Worm (Caenorhabditis elegans) whole organism, L4 larva: ENCODE measurements around the gene ZK637.12.
A peak's percentile ranks its signal among the peaks of the same experiment; 100 is the strongest.

Experiments
- F26F4.8 ChIP-seq: fragments of 200-800 bp; sonication (Bioruptor generic); conservative IDR thresholded peaks from 2 replicates; pipeline ENCODE4 v1.3.6; 2022; ENCODE audit warnings: missing genetic modification characterization, missing compliant biosample characterization
- F37D6.2 ChIP-seq: sonication (generic microtip); optimal IDR thresholded peaks from 2 replicates; lab custom pipeline; 2016; ENCODE audit warnings: mild to moderate bottlenecking, missing genetic modification characterization, missing compliant biosample characterization
- R02D3.7 ChIP-seq: fragments of 150-350 bp; sonication (generic microtip); optimal IDR thresholded peaks from 3 replicates; lab custom pipeline; 2014; ENCODE audit warnings: missing biosample characterization, missing genetic modification characterization
- Y105C5A.15 ChIP-seq: fragments of 200-800 bp; sonication (Bioruptor generic); IDR thresholded peaks from 2 replicates; pipeline ENCODE4 v1.3.6; 2022; ENCODE audit warnings: missing genetic modification characterization, missing compliant biosample characterization
- Y5F2A.4 ChIP-seq: fragments of 200-800 bp; sonication (Bioruptor generic); optimal IDR thresholded peaks from 2 replicates; lab custom pipeline; 2018; ENCODE audit warnings: mild to moderate bottlenecking, missing genetic modification characterization, missing compliant biosample characterization
- ZK337.2 ChIP-seq: fragments of 200-800 bp; sonication (Bioruptor generic); IDR thresholded peaks from 2 replicates; pipeline ENCODE4 v1.3.6; 2022; ENCODE audit warnings: missing genetic modification reagents, missing genetic modification characterization, missing compliant biosample characterization
- ama-1 ChIP-seq: fragments of 150-350 bp; optimal IDR thresholded peaks from 2 replicates; lab custom pipeline; 2014; ENCODE audit warnings: inconsistent platforms, mixed read lengths
- ceh-20 ChIP-seq: fragments of 200-800 bp; sonication (Bioruptor generic); IDR thresholded peaks from 2 replicates; pipeline ENCODE4 v1.3.6; 2022; ENCODE audit warnings: missing genetic modification reagents, missing genetic modification characterization, missing compliant biosample characterization
- ceh-28 ChIP-seq: fragments of 150-350 bp; optimal IDR thresholded peaks from 2 replicates; lab custom pipeline; 2014; ENCODE audit warnings: missing biosample characterization, missing genetic modification reagents, missing genetic modification characterization
- ceh-32 ChIP-seq: sonication (generic microtip); optimal IDR thresholded peaks from 2 replicates; lab custom pipeline; 2016; ENCODE audit warnings: mild to moderate bottlenecking, missing genetic modification characterization, missing compliant biosample characterization; ENCODE audit not compliant: poor library complexity
- ces-1 ChIP-seq: fragments of 150-350 bp; sonication (generic microtip); optimal IDR thresholded peaks from 4 replicates; lab custom pipeline; 2014; ENCODE audit warnings: missing biosample characterization, missing genetic modification reagents, missing genetic modification characterization
- cey-2 ChIP-seq: sonication (generic microtip); optimal IDR thresholded peaks from 3 replicates; lab custom pipeline; 2017; ENCODE audit warnings: missing genetic modification characterization, mild to moderate bottlenecking, missing compliant biosample characterization, antibody characterized with exemption, borderline replicate concordance; ENCODE audit not compliant: insufficient read depth
- daf-12 ChIP-seq: fragments of 150-350 bp; optimal IDR thresholded peaks from 2 replicates; lab custom pipeline; 2014; ENCODE audit warnings: missing biosample characterization, missing genetic modification reagents, missing genetic modification characterization
- daf-16 ChIP-seq, 3 experiments: sonication (generic microtip); optimal IDR thresholded peaks; 2 replicates each; lab custom pipeline; 2016 to 2017; ENCODE audit warnings: missing genetic modification characterization in 3 of 3, missing genetic modification reagents in 3 of 3, mild to moderate bottlenecking in 2 of 3, missing compliant biosample characterization in 2 of 3, missing biosample characterization in 1 of 3, moderate library complexity in 1 of 3
- daf-19 ChIP-seq: fragments of 200-800 bp; sonication (Bioruptor generic); conservative IDR thresholded peaks from 2 replicates; pipeline ENCODE4 v1.3.6; 2022; ENCODE audit warnings: missing genetic modification characterization, missing compliant biosample characterization
- dmd-6 ChIP-seq: fragments of 200-800 bp; sonication (Bioruptor generic); IDR thresholded peaks from 2 replicates; pipeline ENCODE4 v1.3.6; 2022; ENCODE audit warnings: missing genetic modification reagents, missing genetic modification characterization, missing compliant biosample characterization
- dmd-8 ChIP-seq: fragments of 200-800 bp; sonication (Bioruptor generic); IDR thresholded peaks from 2 replicates; pipeline ENCODE4 v1.3.6; 2022; ENCODE audit warnings: missing genetic modification characterization, missing compliant biosample characterization
- dmd-9 ChIP-seq: fragments of 200-800 bp; sonication (Bioruptor generic); IDR thresholded peaks from 2 replicates; pipeline ENCODE4 v1.3.6; 2022; ENCODE audit warnings: missing genetic modification reagents, missing genetic modification characterization, missing compliant biosample characterization
- egl-27 ChIP-seq: sonication (generic microtip); optimal IDR thresholded peaks from 3 replicates; lab custom pipeline; 2017; ENCODE audit warnings: missing biosample characterization, missing genetic modification reagents, missing genetic modification characterization
- fkh-10 ChIP-seq: fragments of 150-350 bp; optimal IDR thresholded peaks from 2 replicates; lab custom pipeline; 2014; ENCODE audit warnings: missing biosample characterization, missing genetic modification reagents, missing genetic modification characterization
- hif-1 ChIP-seq, 2 experiments: sonication (generic microtip); optimal IDR thresholded peaks; 2 replicates each; lab custom pipeline; 2016 to 2017; ENCODE audit warnings: missing compliant biosample characterization in 2 of 2, missing genetic modification characterization in 2 of 2, missing genetic modification reagents in 2 of 2, missing genotype in 2 of 2, mild to moderate bottlenecking in 1 of 2
- hmg-1.1 ChIP-seq: fragments of 200-800 bp; sonication (Bioruptor generic); IDR thresholded peaks from 2 replicates; pipeline ENCODE4 v1.3.6; 2022; ENCODE audit warnings: missing genetic modification reagents, missing genetic modification characterization, missing compliant biosample characterization
- jun-1 ChIP-seq: fragments of 150-350 bp; optimal IDR thresholded peaks from 2 replicates; lab custom pipeline; 2014; ENCODE audit warnings: missing biosample characterization, missing genetic modification reagents, missing genetic modification characterization
- lin-13 ChIP-seq: fragments of 150-350 bp; optimal IDR thresholded peaks from 2 replicates; lab custom pipeline; 2014; ENCODE audit warnings: missing biosample characterization, missing genetic modification reagents, missing genetic modification characterization
- lin-29 ChIP-seq: fragments of 200-800 bp; sonication (Bioruptor generic); IDR thresholded peaks from 2 replicates; pipeline ENCODE4 v1.3.6; 2022; ENCODE audit warnings: missing genetic modification reagents, missing genetic modification characterization, missing compliant biosample characterization
- lin-38 ChIP-seq: fragments of 200-800 bp; sonication (Bioruptor generic); IDR thresholded peaks from 2 replicates; pipeline ENCODE4 v1.3.6; 2022; ENCODE audit warnings: missing genetic modification reagents, missing genetic modification characterization, missing compliant biosample characterization
- madf-5 ChIP-seq, 2 experiments: fragments of 200-800 bp; sonication (Bioruptor generic); IDR thresholded peaks; 2 replicates each; pipeline ENCODE4 v1.3.6; 2022; ENCODE audit warnings: missing compliant biosample characterization in 2 of 2, missing genetic modification characterization in 2 of 2
- madf-9 ChIP-seq: fragments of 200-800 bp; sonication (Bioruptor generic); conservative IDR thresholded peaks from 2 replicates; pipeline ENCODE4 v1.3.6; 2022; ENCODE audit warnings: missing genetic modification reagents, missing genetic modification characterization, missing compliant biosample characterization
- mdt-29 ChIP-seq: fragments of 200-800 bp; sonication (Bioruptor generic); IDR thresholded peaks from 2 replicates; pipeline ENCODE4 v1.3.6; 2022; ENCODE audit warnings: missing genetic modification reagents, missing genetic modification characterization, missing compliant biosample characterization
- mes-2 ChIP-seq: sonication (generic microtip); optimal IDR thresholded peaks from 2 replicates; lab custom pipeline; 2016; ENCODE audit warnings: missing genotype, mild to moderate bottlenecking, missing genetic modification characterization, missing compliant biosample characterization; ENCODE audit not compliant: poor library complexity, severe bottlenecking
- mxl-2 ChIP-seq: fragments of 200-800 bp; sonication (Bioruptor generic); conservative IDR thresholded peaks from 2 replicates; pipeline ENCODE4 v1.3.6; 2022; ENCODE audit warnings: missing genetic modification reagents, missing genetic modification characterization, missing compliant biosample characterization
- nhr-10 ChIP-seq: fragments of 150-350 bp; optimal IDR thresholded peaks from 2 replicates; lab custom pipeline; 2014; ENCODE audit warnings: missing biosample characterization, missing genetic modification characterization
- nhr-11 ChIP-seq: fragments of 150-350 bp; optimal IDR thresholded peaks from 2 replicates; lab custom pipeline; 2014; ENCODE audit warnings: missing biosample characterization, missing genetic modification characterization
- nhr-25 ChIP-seq: sonication (generic microtip); optimal IDR thresholded peaks from 2 replicates; lab custom pipeline; 2017; ENCODE audit warnings: missing genetic modification characterization, mild to moderate bottlenecking, missing compliant biosample characterization, antibody characterized with exemption, moderate library complexity, borderline replicate concordance; ENCODE audit not compliant: insufficient read depth
- nhr-76 ChIP-seq: fragments of 150-350 bp; optimal IDR thresholded peaks from 2 replicates; lab custom pipeline; 2014; ENCODE audit warnings: missing biosample characterization, missing genetic modification characterization
- pha-4 ChIP-seq, 2 experiments: fragments of 150-350 bp in 1 of 2; fragments of 200-800 bp in 1 of 2; sonication (Bioruptor generic) in 1 of 2; IDR thresholded peaks in 1 of 2; optimal IDR thresholded peaks in 1 of 2; 2 replicates each; pipeline versions ENCODE4 v1.3.6 to Lab custom; 2014 to 2022; ENCODE audit warnings: missing genetic modification characterization in 2 of 2, missing genetic modification reagents in 2 of 2, missing biosample characterization in 1 of 2, missing compliant biosample characterization in 1 of 2
- pqm-1 ChIP-seq: sonication (generic microtip); optimal IDR thresholded peaks from 2 replicates; lab custom pipeline; 2017; ENCODE audit warnings: missing biosample characterization, missing genetic modification characterization
- saeg-2 ChIP-seq: fragments of 200-800 bp; sonication (Bioruptor generic); IDR thresholded peaks from 2 replicates; pipeline ENCODE4 v1.3.6; 2022; ENCODE audit warnings: missing genetic modification reagents, missing genetic modification characterization, missing compliant biosample characterization
- set-16 ChIP-seq: fragments of 200-800 bp; sonication (Bioruptor generic); IDR thresholded peaks from 2 replicates; pipeline ENCODE4 v1.3.6; 2022; ENCODE audit warnings: missing genetic modification reagents, missing genetic modification characterization, missing compliant biosample characterization
- snpc-4 ChIP-seq: fragments of 150-350 bp; optimal IDR thresholded peaks from 2 replicates; lab custom pipeline; 2014; ENCODE audit warnings: missing biosample characterization, missing genetic modification characterization
- spr-1 ChIP-seq: sonication (generic microtip); optimal IDR thresholded peaks from 2 replicates; lab custom pipeline; 2016; ENCODE audit warnings: mild to moderate bottlenecking, missing genetic modification characterization, missing compliant biosample characterization
- spr-3 ChIP-seq: fragments of 200-800 bp; sonication (Bioruptor generic); optimal IDR thresholded peaks from 2 replicates; lab custom pipeline; 2018; ENCODE audit warnings: mild to moderate bottlenecking, missing genetic modification characterization, missing compliant biosample characterization
- zfp-2 ChIP-seq: sonication (generic microtip); optimal IDR thresholded peaks from 2 replicates; lab custom pipeline; 2016; ENCODE audit warnings: mild to moderate bottlenecking, missing genetic modification characterization, missing compliant biosample characterization
- zfp-3 ChIP-seq: fragments of 200-800 bp; sonication (Bioruptor generic); conservative IDR thresholded peaks from 2 replicates; pipeline ENCODE4 v1.3.6; 2022; ENCODE audit warnings: missing genetic modification reagents, missing genetic modification characterization, missing compliant biosample characterization
- ztf-11 ChIP-seq: fragments of 150-350 bp; optimal IDR thresholded peaks from 2 replicates; lab custom pipeline; 2014; ENCODE audit warnings: missing biosample characterization, missing genetic modification characterization
- ztf-7 ChIP-seq: fragments of 150-350 bp; optimal IDR thresholded peaks from 2 replicates; lab custom pipeline; 2014; ENCODE audit warnings: missing biosample characterization, missing genetic modification characterization

The ZK637.12 gene

ce11 chrIII:8904044-8904443 lies 20.0 kb upstream of the ZK637.12 start, which contains the start of gene lin-9 (continued):
- TF ChIP-seq F37D6.2 (tag; lab: Kevin White, UChicago) (peak; percentile 87), ceh-20 (peak; percentile 95), mdt-29 (GFP tag; lab: Robert Waterston, UW) (peak; percentile 91), nhr-11 (peak; percentile 96)

- TF ChIP-seq madf-5 (GFP tag; IDR thresholded peaks at IDR 0.05; lab: Robert Waterston, UW): no peak
- peak; percentile 54 for TF ChIP-seq fkh-10 (GFP tag; lab: Kevin White, UChicago)
- TF ChIP-seq ces-1 (GFP tag; lab: Kevin White, UChicago): peak; percentile 38
- TF ChIP-seq jun-1 (tag; lab: Kevin White, UChicago): no peak
- TF ChIP-seq daf-12: no peak
- TF ChIP-seq lin-13: peak; percentile 11
- no peak for TF ChIP-seq daf-19
- TF ChIP-seq mes-2 (tag; lab: Kevin White, UChicago): peak; percentile 50
- TF ChIP-seq egl-27 (tag; lab: Kevin White, UChicago): no peak
- no peak for TF ChIP-seq Y105C5A.15 (GFP tag; lab: Robert Waterston, UW)
- no peak for TF ChIP-seq cey-2 (tag; lab: Kevin White, UChicago)
- no peak for TF ChIP-seq madf-9 (GFP tag; lab: Robert Waterston, UW)
- no peak for TF ChIP-seq dmd-8
- TF ChIP-seq set-16: 0 out of 2 replicates have a peak, but pooled peaks have one; percentile 5
- TF ChIP-seq spr-3: no peak
- TF ChIP-seq pqm-1 (tag; lab: Kevin White, UChicago): no peak
- no peak for TF ChIP-seq snpc-4 (tag; lab: Kevin White, UChicago)
- no peak for TF ChIP-seq ZK337.2
- TF ChIP-seq F26F4.8 (GFP tag; lab: Robert Waterston, UW): no peak
- no peak for TF ChIP-seq dmd-9 (GFP tag; lab: Robert Waterston, UW)
- TF ChIP-seq Y5F2A.4 (GFP tag; lab: Kevin White, UChicago): no peak
- TF ChIP-seq hif-1 (tag; optimal IDR thresholded peaks at IDR 0.05; lab: Kevin White, UChicago): peak in 1 of 2 experiments; percentile 47
- TF ChIP-seq ama-1 (lab: Kevin White, UChicago): no peak
- no peak for TF ChIP-seq saeg-2 (GFP tag; lab: Robert Waterston, UW)
- TF ChIP-seq ztf-7 (tag; lab: Kevin White, UChicago): no peak
- TF ChIP-seq F37D6.2 (tag; lab: Kevin White, UChicago): peak; percentile 1
- peak; percentile 42 for TF ChIP-seq ceh-28 (tag; lab: Kevin White, UChicago)
- no peak for TF ChIP-seq nhr-25
- no peak for TF ChIP-seq zfp-3
- no peak for TF ChIP-seq zfp-2 (tag; lab: Kevin White, UChicago)
- TF ChIP-seq nhr-76 (tag; lab: Kevin White, UChicago): no peak
- TF ChIP-seq mxl-2 (GFP tag; lab: Robert Waterston, UW): no peak
- TF ChIP-seq spr-1 (tag; lab: Kevin White, UChicago): no peak
- TF ChIP-seq hmg-1.1 (GFP tag; lab: Robert Waterston, UW): peak; percentile 46; the same call in 1 of the 2 replicates
- TF ChIP-seq pha-4 (GFP tag; IDR thresholded peaks at IDR 0.05; lab: Robert Waterston, UW): no peak; the same call in 1 of the 2 replicates
- no peak for TF ChIP-seq pha-4 (tag; optimal IDR thresholded peaks at IDR 0.05; lab: Kevin White, UChicago)
- peak; percentile 19; the same call in 1 of the 2 replicates for TF ChIP-seq dmd-6 (GFP tag; lab: Robert Waterston, UW)
- TF ChIP-seq daf-16 (GFP tag; optimal IDR thresholded peaks at IDR 0.05; lab: Kevin White, UChicago): no peak
- TF ChIP-seq daf-16 (tag; optimal IDR thresholded peaks at IDR 0.05; lab: Kevin White, UChicago): peak; percentile 21
- no peak for TF ChIP-seq mdt-29 (GFP tag; lab: Robert Waterston, UW)
- TF ChIP-seq ztf-11 (tag; lab: Kevin White, UChicago): no peak
- no peak for TF ChIP-seq lin-29 (GFP tag; lab: Robert Waterston, UW)
- TF ChIP-seq nhr-10: no peak
- TF ChIP-seq lin-38 (GFP tag; lab: Robert Waterston, UW): peak; percentile 36
- no peak for TF ChIP-seq R02D3.7 (tag; lab: Kevin White, UChicago)
- TF ChIP-seq ceh-32 (tag; lab: Kevin White, UChicago): no peak
Measured at ce11 chrIII:8904914-8905665, 18.9 kb upstream of the ZK637.12 start, which contains the start of gene unc-32. TSS of gene unc-32 (plus strand) at chrIII:8905615.
